Fruit fly (Drosophila melanogaster) whole organism, embryonic: ENCODE measurements around the gene CG7966.
A peak's percentile ranks its signal among the peaks of the same experiment; 100 is the strongest.

ENCODE experiments used
- CG10321 ChIP-seq: fragments of 200-800 bp; sonication (Bioruptor generic); IDR thresholded peaks from 2 replicates; pipeline ENCODE4 v1.3.6; 2022; ENCODE audit warnings: missing biosample characterization, missing genetic modification characterization
- CG10431 ChIP-seq: fragments of 200-800 bp; sonication (Bioruptor generic); optimal IDR thresholded peaks from 3 replicates; lab custom pipeline; 2018; ENCODE audit warnings: missing biosample characterization, mild to moderate bottlenecking, missing genetic modification characterization
- CG11695 ChIP-seq: fragments of 200-800 bp; sonication (Bioruptor generic); IDR thresholded peaks from 3 replicates; pipeline ENCODE4 v1.3.6; 2022; ENCODE audit warnings: missing biosample characterization, missing genetic modification characterization
- CG11723 ChIP-seq: fragments of 200-800 bp; sonication (Bioruptor generic); optimal IDR thresholded peaks from 2 replicates; lab custom pipeline; 2017; ENCODE audit warnings: missing biosample characterization, mild to moderate bottlenecking, missing genetic modification characterization
- CG12155 ChIP-seq: fragments of 200-800 bp; sonication (Bioruptor generic); optimal IDR thresholded peaks from 3 replicates; lab custom pipeline; 2016; ENCODE audit warnings: missing biosample characterization, missing genetic modification characterization
- CG13123 ChIP-seq: fragments of 200-800 bp; sonication (Bioruptor generic); optimal IDR thresholded peaks from 2 replicates; lab custom pipeline; 2016; ENCODE audit warnings: missing biosample characterization, missing genetic modification characterization
- CG13775 ChIP-seq: fragments of 200-800 bp; sonication (Bioruptor generic); optimal IDR thresholded peaks from 3 replicates; lab custom pipeline; 2017; ENCODE audit warnings: missing biosample characterization, mild to moderate bottlenecking, missing genetic modification characterization
- CG15479 ChIP-seq: fragments of 200-800 bp; sonication (Bioruptor generic); optimal IDR thresholded peaks from 3 replicates; lab custom pipeline; 2019; ENCODE audit warnings: missing biosample characterization, mild to moderate bottlenecking, missing genetic modification characterization, moderate library complexity
- CG15601 ChIP-seq: fragments of 200-800 bp; sonication (Bioruptor generic); optimal IDR thresholded peaks from 3 replicates; lab custom pipeline; 2019; ENCODE audit warnings: missing biosample characterization, mild to moderate bottlenecking, missing genetic modification characterization, moderate library complexity
- CG2678 ChIP-seq: fragments of 200-800 bp; sonication (Bioruptor generic); optimal IDR thresholded peaks from 3 replicates; lab custom pipeline; 2019; ENCODE audit warnings: missing biosample characterization, mild to moderate bottlenecking, missing genetic modification characterization, moderate library complexity
- CG2712 ChIP-seq: fragments of 200-800 bp; optimal IDR thresholded peaks from 3 replicates; lab custom pipeline; 2019; ENCODE audit warnings: missing biosample characterization, mild to moderate bottlenecking, missing genetic modification characterization, moderate library complexity
- CG2875 ChIP-seq: fragments of 200-800 bp; sonication (Bioruptor generic); optimal IDR thresholded peaks from 2 replicates; lab custom pipeline; 2017; ENCODE audit warnings: missing biosample characterization, mild to moderate bottlenecking, missing genetic modification characterization, missing genetic modification reagents
- CG31365 ChIP-seq: fragments of 200-800 bp; sonication (Bioruptor generic); optimal IDR thresholded peaks from 2 replicates; lab custom pipeline; 2018; ENCODE audit warnings: missing biosample characterization, mild to moderate bottlenecking, missing genetic modification characterization
- CG32532 ChIP-seq: fragments of 200-800 bp; sonication (Bioruptor generic); IDR thresholded peaks from 2 replicates; pipeline ENCODE4 v1.3.6; 2022; ENCODE audit warnings: missing biosample characterization, missing genetic modification characterization
- CG7357 ChIP-seq: fragments of 200-800 bp; sonication (Bioruptor generic); IDR thresholded peaks from 3 replicates; pipeline ENCODE4 v1.3.6; 2022; ENCODE audit warnings: missing biosample characterization, missing genetic modification characterization
- CG9727 ChIP-seq: fragments of 200-800 bp; sonication (Bioruptor generic); optimal IDR thresholded peaks from 3 replicates; lab custom pipeline; 2017; ENCODE audit warnings: missing biosample characterization, mild to moderate bottlenecking, missing genetic modification characterization
- Chrac-16 ChIP-seq: fragments of 200-800 bp; sonication (Bioruptor generic); optimal IDR thresholded peaks from 3 replicates; lab custom pipeline; 2016; ENCODE audit warnings: missing biosample characterization, missing genetic modification characterization
- Hr39 ChIP-seq: fragments of >200 bp; optimal IDR thresholded peaks from 2 replicates; lab custom pipeline; 2017
- Nf-YB ChIP-seq: fragments of 200-800 bp; sonication (Bioruptor generic); optimal IDR thresholded peaks from 3 replicates; lab custom pipeline; 2019; ENCODE audit warnings: missing biosample characterization, mild to moderate bottlenecking, missing genetic modification characterization, moderate library complexity
- Ravus ChIP-seq: fragments of 200-800 bp; sonication (Bioruptor generic); IDR thresholded peaks from 2 replicates; pipeline ENCODE4 v1.3.6; 2022; ENCODE audit warnings: missing biosample characterization, missing genetic modification characterization
- ab ChIP-seq: fragments of 200-800 bp; sonication (Bioruptor generic); optimal IDR thresholded peaks from 2 replicates; lab custom pipeline; 2016; ENCODE audit warnings: missing biosample characterization, missing genetic modification characterization
- ac ChIP-seq: fragments of 200-800 bp; sonication (Bioruptor generic); optimal IDR thresholded peaks from 3 replicates; lab custom pipeline; 2017; ENCODE audit warnings: missing biosample characterization, mild to moderate bottlenecking, missing genetic modification characterization
- ase ChIP-seq: fragments of 200-800 bp; sonication (Bioruptor generic); IDR thresholded peaks from 3 replicates; pipeline ENCODE4 v1.3.6; 2022; ENCODE audit warnings: missing biosample characterization, missing genetic modification characterization
- br ChIP-seq: fragments of >200 bp; optimal IDR thresholded peaks from 2 replicates; lab custom pipeline; 2017
- cad ChIP-seq: fragments of >200 bp; optimal IDR thresholded peaks from 2 replicates; lab custom pipeline; 2017; ENCODE audit warnings: missing biosample characterization, missing genetic modification characterization
- cg ChIP-seq: fragments of 200-800 bp; sonication (Bioruptor generic); optimal IDR thresholded peaks from 3 replicates; lab custom pipeline; 2019; ENCODE audit warnings: missing biosample characterization, mild to moderate bottlenecking, missing genetic modification characterization, moderate library complexity
- ewg ChIP-seq: fragments of 200-800 bp; sonication (Bioruptor generic); optimal IDR thresholded peaks from 3 replicates; lab custom pipeline; 2017; ENCODE audit warnings: mild to moderate bottlenecking, missing biosample characterization, missing genetic modification reagents, missing genetic modification characterization
- exex ChIP-seq: fragments of 200-800 bp; sonication (Bioruptor generic); optimal IDR thresholded peaks from 4 replicates; lab custom pipeline; 2018; ENCODE audit warnings: missing biosample characterization, mild to moderate bottlenecking, missing genetic modification characterization, moderate library complexity
- eyg ChIP-seq: fragments of 200-800 bp; sonication (Bioruptor generic); optimal IDR thresholded peaks from 3 replicates; lab custom pipeline; 2016; ENCODE audit warnings: missing biosample characterization, missing genetic modification characterization
- grau ChIP-seq: fragments of 200-800 bp; optimal IDR thresholded peaks from 3 replicates; lab custom pipeline; 2019; ENCODE audit warnings: missing biosample characterization, mild to moderate bottlenecking, missing genetic modification characterization, moderate library complexity
- ken ChIP-seq: fragments of 200-800 bp; sonication (Bioruptor generic); IDR thresholded peaks from 3 replicates; pipeline ENCODE4 v1.3.6; 2022; ENCODE audit warnings: missing biosample characterization, missing genetic modification characterization
- klu ChIP-seq: fragments of 200-800 bp; sonication (Bioruptor generic); IDR thresholded peaks from 2 replicates; pipeline ENCODE4 v1.3.6; 2022; ENCODE audit warnings: missing biosample characterization, missing genetic modification characterization
- nerfin-2 ChIP-seq: fragments of 200-800 bp; sonication (Bioruptor generic); IDR thresholded peaks from 2 replicates; pipeline ENCODE4 v1.3.6; 2022; ENCODE audit warnings: missing biosample characterization, missing genetic modification characterization; ENCODE audit not compliant: partially characterized antibody
- phol ChIP-seq: fragments of 200-800 bp; sonication (Bioruptor generic); optimal IDR thresholded peaks from 3 replicates; lab custom pipeline; 2018; ENCODE audit warnings: missing biosample characterization, mild to moderate bottlenecking, missing genetic modification characterization, moderate library complexity
- pros ChIP-seq: fragments of 200-800 bp; sonication (Bioruptor generic); optimal IDR thresholded peaks from 3 replicates; lab custom pipeline; 2019; ENCODE audit warnings: missing biosample characterization, mild to moderate bottlenecking, missing genetic modification characterization, moderate library complexity
- ranshi ChIP-seq: fragments of 200-800 bp; sonication (Bioruptor generic); IDR thresholded peaks from 2 replicates; pipeline ENCODE4 v1.3.6; 2022; ENCODE audit warnings: missing biosample characterization, missing genetic modification characterization
- seq ChIP-seq: fragments of 200-800 bp; sonication (Bioruptor generic); IDR thresholded peaks from 2 replicates; pipeline ENCODE4 v1.3.6; 2022; ENCODE audit warnings: missing biosample characterization, missing genetic modification characterization
- sisA ChIP-seq: fragments of 200-800 bp; sonication (Bioruptor generic); IDR thresholded peaks from 2 replicates; pipeline ENCODE4 v1.3.6; 2022; ENCODE audit warnings: missing biosample characterization, missing genetic modification characterization
- tll ChIP-seq, 2 experiments: fragments of 200-800 bp in 1 of 2; fragments of >200 bp in 1 of 2; sonication (Bioruptor generic) in 1 of 2; optimal IDR thresholded peaks; 2 replicates each; lab custom pipeline; 2017 to 2019; ENCODE audit warnings: missing biosample characterization in 2 of 2, missing genetic modification characterization in 2 of 2, mild to moderate bottlenecking in 1 of 2, moderate library complexity in 1 of 2
- toy ChIP-seq: fragments of 200-800 bp; sonication (Bioruptor generic); IDR thresholded peaks from 2 replicates; pipeline ENCODE4 v1.3.6; 2022; ENCODE audit warnings: missing biosample characterization, missing genetic modification characterization
- twi ChIP-seq: fragments of 200-800 bp; optimal IDR thresholded peaks from 2 replicates; lab custom pipeline; 2019; ENCODE audit warnings: missing biosample characterization, mild to moderate bottlenecking, missing genetic modification characterization, moderate library complexity
- unc-4 ChIP-seq: fragments of 200-800 bp; sonication (Bioruptor generic); IDR thresholded peaks from 2 replicates; pipeline ENCODE4 v1.3.6; 2022; ENCODE audit warnings: missing biosample characterization, missing genetic modification characterization; ENCODE audit not compliant: partially characterized antibody
- vvl ChIP-seq: fragments of 200-800 bp; sonication (Bioruptor generic); IDR thresholded peaks from 2 replicates; pipeline ENCODE4 v1.3.6; 2022; ENCODE audit warnings: missing biosample characterization, missing genetic modification characterization
- zen ChIP-seq: fragments of 200-800 bp; sonication (Bioruptor generic); optimal IDR thresholded peaks from 3 replicates; lab custom pipeline; 2018; ENCODE audit warnings: missing biosample characterization, mild to moderate bottlenecking, missing genetic modification characterization, moderate library complexity

The CG7966 gene

DNA sequence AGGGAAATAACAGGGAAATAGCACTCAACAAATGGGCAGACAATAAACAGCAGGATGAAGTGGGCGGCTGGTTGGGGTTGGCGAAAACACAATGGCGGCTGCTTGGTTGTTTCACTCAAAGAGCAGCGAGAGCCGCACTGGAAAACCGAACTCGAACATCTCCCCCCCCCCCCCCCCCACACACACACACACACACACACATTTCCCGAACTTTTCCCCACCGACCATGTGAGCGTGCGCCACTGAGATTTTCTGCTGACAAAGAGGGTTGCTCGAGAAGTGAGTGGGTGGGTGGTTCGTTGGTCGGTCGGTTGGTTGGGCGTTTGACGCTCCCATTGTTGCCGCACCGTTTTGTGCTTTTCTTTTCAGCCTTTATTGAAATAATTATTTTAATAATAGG is 21.9 kb upstream of the CG7966 start (continued):
- TF ChIP-seq CG12155 (GFP tag; lab: Kevin White, UChicago): no peak
- no peak for TF ChIP-seq CG32532 (GFP tag; lab: Robert Waterston, UW)

- TF ChIP-seq cad (GFP tag; lab: Kevin White, UChicago): peak; percentile 63
- TF ChIP-seq CG15479: peak; percentile 93
- TF ChIP-seq Chrac-16 (GFP tag; lab: Kevin White, UChicago): no peak
- TF ChIP-seq zen: peak; percentile 62
- peak; percentile 14 for TF ChIP-seq cg (GFP tag; lab: Kevin White, UChicago)
- TF ChIP-seq tll (GFP tag; optimal IDR thresholded peaks at IDR 0.05; lab: Kevin White, UChicago): peak; percentile 31 to 99
- TF ChIP-seq ab: no peak
- TF ChIP-seq, all 482 proteins: peak for 5
Observed at dm6 chr3R:13072052-13072451, 20.8 kb upstream of the CG7966 start.

dm6 chr3R:13070011-13070619 is 18.9 kb upstream of the CG7966 start:
- no peak for TF ChIP-seq toy (GFP tag; lab: Robert Waterston, UW)
- TF ChIP-seq CG15479: peak; percentile 82
- no peak for TF ChIP-seq CG11723 (GFP tag; lab: Kevin White, UChicago)
- peak; percentile 98 for TF ChIP-seq twi (tag; lab: Kevin White, UChicago)
- TF ChIP-seq cad (GFP tag; lab: Kevin White, UChicago): peak; percentile 40
- peak in 1 of 2 experiments; percentile 39 for TF ChIP-seq tll (GFP tag; optimal IDR thresholded peaks at IDR 0.05; lab: Kevin White, UChicago)
- no peak for TF ChIP-seq Hr39 (lab: Kevin White, UChicago)
- TF ChIP-seq CG7357 (GFP tag; lab: Robert Waterston, UW): no peak

- peak; percentile 91 for TF ChIP-seq CG11723 (GFP tag; lab: Kevin White, UChicago)
- TF ChIP-seq phol (tag; lab: Kevin White, UChicago): peak; percentile 78
- TF ChIP-seq ewg: peak; percentile 85
- peak; percentile 86 for TF ChIP-seq vvl
- TF ChIP-seq CG10431 (GFP tag; lab: Kevin White, UChicago): peak; percentile 74
- TF ChIP-seq ken: peak; percentile 64; the same call in 1 of the 3 replicates
- TF ChIP-seq ranshi (GFP tag; lab: Robert Waterston, UW): peak; percentile 77
- TF ChIP-seq CG10321 (GFP tag; lab: Robert Waterston, UW): 0 out of 2 replicates have a peak, but pooled peaks have one; percentile 28
- peak; percentile 80 for TF ChIP-seq Nf-YB (GFP tag; lab: Kevin White, UChicago)
- peak; percentile 27; the same call in 1 of the 2 replicates for TF ChIP-seq sisA
- no peak for TF ChIP-seq pros
- TF ChIP-seq grau: peak; percentile 64
- TF ChIP-seq eyg (GFP tag; lab: Kevin White, UChicago): peak; percentile 66
- peak; percentile 37 for TF ChIP-seq CG13775 (GFP tag; lab: Kevin White, UChicago)
- TF ChIP-seq ac: peak; percentile 87
- TF ChIP-seq CG15601 (tag; lab: Kevin White, UChicago): peak; percentile 92
- no peak for TF ChIP-seq klu (GFP tag; lab: Robert Waterston, UW)
- peak; percentile 67 for TF ChIP-seq seq
- peak; percentile 80 for TF ChIP-seq CG13123 (GFP tag; lab: Kevin White, UChicago)
- no peak for TF ChIP-seq unc-4 (GFP tag; lab: Robert Waterston, UW)
- TF ChIP-seq Ravus (GFP tag; lab: Robert Waterston, UW): no peak; the same call in 1 of the 2 replicates
- TF ChIP-seq Chrac-16 (GFP tag; lab: Kevin White, UChicago): peak; percentile 56
- peak; percentile 97 for TF ChIP-seq CG2875 (GFP tag; lab: Kevin White, UChicago)
- no peak for TF ChIP-seq br (lab: Kevin White, UChicago)
- peak; percentile 88 for TF ChIP-seq CG2712 (tag; lab: Kevin White, UChicago)
- peak; percentile 94 for TF ChIP-seq CG9727 (GFP tag; lab: Kevin White, UChicago)
- peak; percentile 84 for TF ChIP-seq CG31365 (tag; lab: Kevin White, UChicago)
- peak; percentile 34; the same call in 1 of the 3 replicates for TF ChIP-seq CG11695
- no peak for TF ChIP-seq nerfin-2 (GFP tag; lab: Robert Waterston, UW)
- no peak for TF ChIP-seq ase (GFP tag; lab: Robert Waterston, UW)
- peak; percentile 93 for TF ChIP-seq CG2678 (tag; lab: Kevin White, UChicago)
- peak; percentile 80 for TF ChIP-seq exex (tag; lab: Kevin White, UChicago)
Observed at dm6 chr3R:13068022-13068421, 16.8 kb upstream of the CG7966 start.
